Fruit fly (Drosophila melanogaster) whole organism: Measurements from ENCODE around the gene Vajk1.

Experiments
- CG8478 ChIP-seq: fragments of >200 bp; optimal IDR thresholded peaks from 2 replicates; lab custom pipeline; 2018; ENCODE audit warnings: inconsistent platforms
- usp ChIP-seq: fragments of >200 bp; optimal IDR thresholded peaks from 2 replicates; lab custom pipeline; 2017; ENCODE audit warnings: missing biosample characterization, missing genetic modification characterization, mixed read lengths

DNA sequence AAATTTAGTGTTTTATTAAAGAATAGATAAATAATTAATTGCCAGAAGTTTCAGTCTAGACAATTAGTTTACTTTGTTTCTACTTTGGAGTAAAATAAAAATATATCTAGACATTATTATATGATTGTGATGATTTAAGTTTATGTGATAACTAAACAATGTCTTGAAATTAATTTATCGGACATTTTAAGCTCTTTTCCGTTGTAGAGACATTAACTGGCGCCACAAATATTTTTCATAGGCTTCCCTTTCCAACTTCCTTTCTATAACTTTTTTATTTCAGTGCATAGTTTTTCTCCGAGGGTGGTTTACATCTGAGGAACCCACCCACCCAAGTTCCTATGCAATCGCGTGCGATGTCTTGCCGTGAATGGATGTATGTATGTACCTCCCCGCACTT is 46.7 kb downstream of the Vajk1 start:
- no peak for TF ChIP-seq usp
- no peak for TF ChIP-seq CG8478 (lab: Kevin White, UChicago)
